Fruit fly (Drosophila melanogaster) whole organism, embryonic: ENCODE data around the gene CG11999.

ENCODE experiments used
- Bgb ChIP-seq: fragments of 200-800 bp; sonication (Bioruptor generic); IDR thresholded peaks from 2 replicates; pipeline ENCODE4 v1.3.6; 2022; ENCODE audit warnings: missing biosample characterization, missing genetic modification characterization; ENCODE audit not compliant: partially characterized antibody
- CG10267 ChIP-seq: fragments of 200-800 bp; sonication (Bioruptor generic); optimal IDR thresholded peaks from 2 replicates; lab custom pipeline; 2018; ENCODE audit warnings: missing biosample characterization, mild to moderate bottlenecking, missing genetic modification characterization, moderate library complexity
- CG10979 ChIP-seq: fragments of 200-800 bp; sonication (Bioruptor generic); optimal IDR thresholded peaks from 2 replicates; lab custom pipeline; 2018; ENCODE audit warnings: missing biosample characterization, mild to moderate bottlenecking, missing genetic modification characterization, moderate library complexity
- CG12071 ChIP-seq: fragments of 200-800 bp; sonication (Bioruptor generic); optimal IDR thresholded peaks from 3 replicates; lab custom pipeline; 2018; ENCODE audit warnings: missing biosample characterization, mild to moderate bottlenecking, missing genetic modification characterization
- CG12299 ChIP-seq: fragments of 200-800 bp; sonication (Bioruptor generic); optimal IDR thresholded peaks from 2 replicates; lab custom pipeline; 2018; ENCODE audit warnings: missing biosample characterization, mild to moderate bottlenecking, missing genetic modification characterization
- CG12942 ChIP-seq: fragments of 200-800 bp; sonication (Bioruptor generic); optimal IDR thresholded peaks from 3 replicates; lab custom pipeline; 2016; ENCODE audit warnings: missing biosample characterization, missing genetic modification characterization
- CG14710 ChIP-seq: fragments of 200-800 bp; sonication (Bioruptor generic); optimal IDR thresholded peaks from 3 replicates; lab custom pipeline; 2019; ENCODE audit warnings: missing biosample characterization, mild to moderate bottlenecking, missing genetic modification characterization, moderate library complexity
- CG14860 ChIP-seq: fragments of 200-800 bp; sonication (Bioruptor generic); IDR thresholded peaks from 3 replicates; pipeline ENCODE4 v1.3.6; 2022; ENCODE audit warnings: missing biosample characterization, missing genetic modification characterization; ENCODE audit not compliant: partially characterized antibody
- CG15269 ChIP-seq: fragments of 200-800 bp; sonication (Bioruptor generic); optimal IDR thresholded peaks from 2 replicates; lab custom pipeline; 2018; ENCODE audit warnings: missing biosample characterization, mild to moderate bottlenecking, missing genetic modification characterization, moderate library complexity
- CG17186 ChIP-seq: fragments of 200-800 bp; sonication (Bioruptor generic); optimal IDR thresholded peaks from 3 replicates; lab custom pipeline; 2017; ENCODE audit warnings: missing biosample characterization, missing genetic modification reagents, missing genetic modification characterization
- CG2129 ChIP-seq: fragments of 200-800 bp; sonication (Bioruptor generic); IDR thresholded peaks from 2 replicates; pipeline ENCODE4 v1.3.6; 2022; ENCODE audit warnings: missing biosample characterization, missing genetic modification characterization; ENCODE audit not compliant: partially characterized antibody
- CG34224 ChIP-seq: fragments of 200-800 bp; sonication (Bioruptor generic); IDR thresholded peaks from 3 replicates; pipeline ENCODE4 v1.3.6; 2022; ENCODE audit warnings: missing biosample characterization, missing genetic modification characterization; ENCODE audit not compliant: partially characterized antibody
- CG34376 ChIP-seq: fragments of 200-800 bp; sonication (Bioruptor generic); optimal IDR thresholded peaks from 2 replicates; lab custom pipeline; 2018; ENCODE audit warnings: missing biosample characterization, mild to moderate bottlenecking, missing genetic modification characterization
- CG5245 ChIP-seq: fragments of 200-800 bp; sonication (Bioruptor generic); optimal IDR thresholded peaks from 3 replicates; lab custom pipeline; 2016; ENCODE audit warnings: missing biosample characterization, missing genetic modification characterization
- CG6765 ChIP-seq: fragments of 200-800 bp; sonication (Bioruptor generic); optimal IDR thresholded peaks from 3 replicates; lab custom pipeline; 2017; ENCODE audit warnings: missing biosample characterization, mild to moderate bottlenecking, missing genetic modification characterization
- CG7963 ChIP-seq: fragments of 200-800 bp; sonication (Bioruptor generic); IDR thresholded peaks from 3 replicates; pipeline ENCODE4 v1.3.6; 2022; ENCODE audit warnings: missing biosample characterization, missing genetic modification characterization; ENCODE audit not compliant: partially characterized antibody
- CHES-1-like ChIP-seq: fragments of 200-800 bp; sonication (Bioruptor generic); optimal IDR thresholded peaks from 2 replicates; lab custom pipeline; 2016; ENCODE audit warnings: missing biosample characterization, missing genetic modification characterization
- D ChIP-seq, 2 experiments: fragments of 200-800 bp in 1 of 2; fragments of >200 bp in 1 of 2; sonication (Bioruptor generic) in 1 of 2; optimal IDR thresholded peaks; 2 replicates in 1 of 2; 3 replicates in 1 of 2; lab custom pipeline; 2017; ENCODE audit warnings: mild to moderate bottlenecking in 1 of 2, missing biosample characterization in 1 of 2, missing genetic modification characterization in 1 of 2, missing genetic modification reagents in 1 of 2
- Dip2 ChIP-seq: fragments of 200-800 bp; sonication (Bioruptor generic); IDR thresholded peaks from 2 replicates; pipeline ENCODE4 v1.3.6; 2022; ENCODE audit warnings: missing biosample characterization, missing genetic modification characterization
- Dll ChIP-seq: fragments of 200-800 bp; sonication (Bioruptor generic); IDR thresholded peaks from 4 replicates; pipeline ENCODE4 v1.3.6; 2022; ENCODE audit warnings: missing biosample characterization, missing genetic modification characterization; ENCODE audit not compliant: partially characterized antibody
- Doc2 ChIP-seq: fragments of 200-800 bp; sonication (Bioruptor generic); IDR thresholded peaks from 2 replicates; pipeline ENCODE4 v1.3.6; 2022; ENCODE audit warnings: missing biosample characterization, missing genetic modification characterization
- Doc3 ChIP-seq: fragments of 200-800 bp; sonication (Bioruptor generic); IDR thresholded peaks from 3 replicates; pipeline ENCODE4 v1.3.6; 2022; ENCODE audit warnings: missing biosample characterization, missing genetic modification characterization; ENCODE audit not compliant: partially characterized antibody
- Dref ChIP-seq: fragments of 200-800 bp; sonication (Bioruptor generic); IDR thresholded peaks from 2 replicates; pipeline ENCODE4 v1.3.6; 2022; ENCODE audit warnings: missing biosample characterization, missing genetic modification characterization
- E2f2 ChIP-seq: fragments of 200-800 bp; sonication (Bioruptor generic); IDR thresholded peaks from 2 replicates; pipeline ENCODE4 v1.3.6; 2022; ENCODE audit warnings: missing biosample characterization, missing genetic modification characterization
- HLH4C ChIP-seq: fragments of 200-800 bp; sonication (Bioruptor generic); IDR thresholded peaks from 3 replicates; pipeline ENCODE4 v1.3.6; 2022; ENCODE audit warnings: missing biosample characterization, missing genetic modification characterization; ENCODE audit not compliant: partially characterized antibody
- Hmr ChIP-seq: fragments of 200-800 bp; sonication (Bioruptor generic); optimal IDR thresholded peaks from 3 replicates; lab custom pipeline; 2017; ENCODE audit warnings: mild to moderate bottlenecking, missing biosample characterization, missing genetic modification reagents, missing genetic modification characterization
- MESR4 ChIP-seq: fragments of 200-800 bp; sonication (Bioruptor generic); optimal IDR thresholded peaks from 2 replicates; lab custom pipeline; 2018; ENCODE audit warnings: missing biosample characterization, mild to moderate bottlenecking, missing genetic modification characterization, moderate library complexity
- Med ChIP-seq: fragments of 200-800 bp; sonication (Bioruptor generic); peaks from one replicate; lab custom pipeline; 2016; ENCODE audit warnings: missing biosample characterization, missing genetic modification characterization, mild to moderate bottlenecking, inconsistent platforms, moderate library complexity
- NFAT ChIP-seq: fragments of 200-800 bp; sonication (Bioruptor generic); IDR thresholded peaks from 2 replicates; pipeline ENCODE4 v1.3.6; 2022; ENCODE audit warnings: missing biosample characterization, missing genetic modification characterization
- Stat92E ChIP-seq, 3 experiments: fragments of >200 bp in 2 of 3; fragments of 200-800 bp in 1 of 3; sonication (Bioruptor generic) in 1 of 3; optimal IDR thresholded peaks; 2 replicates each; lab custom pipeline; 2017 to 2019; ENCODE audit warnings: missing biosample characterization in 3 of 3, missing genetic modification characterization in 3 of 3, mild to moderate bottlenecking in 1 of 3, moderate library complexity in 1 of 3
- YL-1 ChIP-seq: fragments of 200-800 bp; sonication (Bioruptor generic); optimal IDR thresholded peaks from 3 replicates; lab custom pipeline; 2017; ENCODE audit warnings: missing biosample characterization, mild to moderate bottlenecking, missing genetic modification characterization
- ci ChIP-seq: fragments of 200-800 bp; sonication (Bioruptor generic); IDR thresholded peaks from 3 replicates; pipeline ENCODE4 v1.3.6; 2022; ENCODE audit warnings: missing biosample characterization, missing genetic modification characterization
- dm ChIP-seq: fragments of 200-800 bp; sonication (Bioruptor generic); optimal IDR thresholded peaks from 3 replicates; lab custom pipeline; 2016; ENCODE audit warnings: missing biosample characterization, missing genetic modification characterization
- dmrt11E ChIP-seq: fragments of 200-800 bp; sonication (Bioruptor generic); optimal IDR thresholded peaks from 3 replicates; lab custom pipeline; 2018; ENCODE audit warnings: missing biosample characterization, mild to moderate bottlenecking, missing genetic modification characterization, moderate library complexity
- dpn ChIP-seq, 2 experiments: fragments of 200-800 bp; sonication (Bioruptor generic); optimal IDR thresholded peaks; 3 replicates each; lab custom pipeline; 2016; ENCODE audit warnings: missing biosample characterization in 2 of 2, missing genetic modification characterization in 2 of 2
- gcm2 ChIP-seq: fragments of 200-800 bp; sonication (Bioruptor generic); optimal IDR thresholded peaks from 2 replicates; lab custom pipeline; 2016; ENCODE audit warnings: missing biosample characterization, missing genetic modification characterization
- gfzf ChIP-seq: fragments of 200-800 bp; sonication (Bioruptor generic); optimal IDR thresholded peaks from 2 replicates; lab custom pipeline; 2016; ENCODE audit warnings: missing biosample characterization, mild to moderate bottlenecking, missing genetic modification characterization, moderate library complexity
- insv ChIP-seq, 2 experiments: fragments of 200-800 bp; sonication (Bioruptor generic); optimal IDR thresholded peaks; 3 replicates each; lab custom pipeline; 2016 to 2018; ENCODE audit warnings: missing biosample characterization in 2 of 2, missing genetic modification characterization in 2 of 2
- ken ChIP-seq: fragments of 200-800 bp; sonication (Bioruptor generic); IDR thresholded peaks from 3 replicates; pipeline ENCODE4 v1.3.6; 2022; ENCODE audit warnings: missing biosample characterization, missing genetic modification characterization
- klu ChIP-seq: fragments of 200-800 bp; sonication (Bioruptor generic); IDR thresholded peaks from 2 replicates; pipeline ENCODE4 v1.3.6; 2022; ENCODE audit warnings: missing biosample characterization, missing genetic modification characterization
- nerfin-2 ChIP-seq: fragments of 200-800 bp; sonication (Bioruptor generic); IDR thresholded peaks from 2 replicates; pipeline ENCODE4 v1.3.6; 2022; ENCODE audit warnings: missing biosample characterization, missing genetic modification characterization; ENCODE audit not compliant: partially characterized antibody
- nmo ChIP-seq: fragments of 200-800 bp; sonication (Bioruptor generic); optimal IDR thresholded peaks from 2 replicates; lab custom pipeline; 2018; ENCODE audit warnings: missing biosample characterization, mild to moderate bottlenecking, missing genetic modification characterization, moderate library complexity
- sens ChIP-seq: fragments of 200-800 bp; sonication (Bioruptor generic); peaks from one replicate; lab custom pipeline; 2016; ENCODE audit warnings: missing biosample characterization, missing genetic modification characterization
- sug ChIP-seq: fragments of 200-800 bp; optimal IDR thresholded peaks from 2 replicates; lab custom pipeline; 2019; ENCODE audit warnings: missing biosample characterization, mild to moderate bottlenecking, missing genetic modification characterization, moderate library complexity
- trem ChIP-seq: fragments of 200-800 bp; optimal IDR thresholded peaks from 3 replicates; lab custom pipeline; 2019; ENCODE audit warnings: missing biosample characterization, mild to moderate bottlenecking, missing genetic modification characterization, moderate library complexity
- unc-4 ChIP-seq: fragments of 200-800 bp; sonication (Bioruptor generic); IDR thresholded peaks from 2 replicates; pipeline ENCODE4 v1.3.6; 2022; ENCODE audit warnings: missing biosample characterization, missing genetic modification characterization; ENCODE audit not compliant: partially characterized antibody
- vnd ChIP-seq: fragments of 200-800 bp; sonication (Bioruptor generic); IDR thresholded peaks from 3 replicates; pipeline ENCODE4 v1.3.6; 2022; ENCODE audit warnings: missing biosample characterization, missing genetic modification characterization; ENCODE audit not compliant: partially characterized antibody

The CG11999 gene

DNA sequence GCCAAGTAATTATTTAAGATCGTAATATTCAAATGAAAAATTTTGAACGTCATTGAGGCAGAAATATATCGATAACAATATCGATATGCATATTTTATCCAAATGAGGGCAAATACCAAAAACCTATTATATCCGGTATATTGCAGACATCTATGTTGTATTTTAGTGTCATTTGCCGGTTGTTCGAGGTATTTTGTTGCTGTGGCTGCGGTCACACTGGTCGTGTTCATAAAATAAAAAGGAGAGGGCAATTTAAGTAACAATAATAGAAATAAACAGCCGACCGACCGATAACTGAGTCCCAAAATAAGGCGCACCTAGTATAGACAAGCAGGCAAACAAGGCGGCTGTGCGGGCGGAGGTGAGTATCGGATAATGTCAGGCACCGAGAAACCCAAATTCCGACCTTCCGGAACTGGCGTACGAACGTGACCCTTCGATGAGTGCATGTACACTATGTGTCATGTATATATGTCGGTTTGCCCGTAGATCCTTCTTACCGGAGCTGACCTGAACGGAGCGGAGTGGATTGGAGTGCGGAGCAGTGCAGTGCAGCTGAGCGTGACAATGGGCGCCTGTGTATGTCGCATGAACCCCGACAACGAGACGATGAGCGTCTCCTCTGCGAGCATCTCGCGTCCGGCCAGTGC lies 39.3 kb upstream of the CG11999 start, which contains the start of gene CG1172 (continued):
- TF ChIP-seq CG34376, result peak; percentile 19
- peak; percentile 28 for TF ChIP-seq sens
- peak; percentile 1 for TF ChIP-seq CG15269 (tag; lab: Kevin White, UChicago)
- TF ChIP-seq ci (GFP tag; lab: Robert Waterston, UW), result peak; percentile 54; the same call in 2 of the 3 replicates
- peak; percentile 10 for TF ChIP-seq CG10979 (tag; lab: Kevin White, UChicago)
- peak; percentile 83 for TF ChIP-seq trem (tag; lab: Kevin White, UChicago)
- peak; percentile 49 for TF ChIP-seq nmo (GFP tag; lab: Kevin White, UChicago)
- peak; percentile 14; the same call in 1 of the 2 replicates for TF ChIP-seq nerfin-2 (GFP tag; lab: Robert Waterston, UW)
- TF ChIP-seq YL-1 (GFP tag; lab: Kevin White, UChicago), result peak; percentile 77
- TF ChIP-seq Dip2 (GFP tag; lab: Robert Waterston, UW), result no peak
- TF ChIP-seq CG12942 (GFP tag; lab: Kevin White, UChicago), result no peak
- TF ChIP-seq CG7963 (GFP tag; lab: Robert Waterston, UW), result peak; percentile 50; the same call in 1 of the 3 replicates
- no peak for TF ChIP-seq NFAT (GFP tag; lab: Robert Waterston, UW)
- TF ChIP-seq CG14710 (tag; lab: Kevin White, UChicago), result peak; percentile 63
- no peak for TF ChIP-seq CG6765 (GFP tag; lab: Kevin White, UChicago)
- TF ChIP-seq klu (GFP tag; lab: Robert Waterston, UW), result no peak
- peak; percentile 75 for TF ChIP-seq Dref (GFP tag; lab: Robert Waterston, UW)
- peak; percentile 11 for TF ChIP-seq CG12299 (tag; lab: Kevin White, UChicago)
- TF ChIP-seq dm (GFP tag; lab: Kevin White, UChicago), result peak; percentile 6
- peak; percentile 78 for TF ChIP-seq Bgb
- TF ChIP-seq CG2129, result peak; percentile 37; the same call in 1 of the 2 replicates
- TF ChIP-seq Med, result peak; percentile 84
- peak in 1 of 2 experiments; percentile 3 for TF ChIP-seq dpn (GFP tag; optimal IDR thresholded peaks at IDR 0.05; lab: Kevin White, UChicago)
- TF ChIP-seq Doc2, result no peak
- TF ChIP-seq vnd, result peak; percentile 52; the same call in 2 of the 3 replicates
- TF ChIP-seq ken (GFP tag; lab: Robert Waterston, UW), result no peak
- peak in 1 of 2 experiments; percentile 6 for TF ChIP-seq insv (GFP tag; optimal IDR thresholded peaks at IDR 0.05; lab: Kevin White, UChicago)
- peak; percentile 49 for TF ChIP-seq CG10267 (tag; lab: Kevin White, UChicago)
- TF ChIP-seq gcm2 (GFP tag; lab: Kevin White, UChicago), result no peak
- peak; percentile 18 for TF ChIP-seq CHES-1-like (GFP tag; lab: Kevin White, UChicago)
- TF ChIP-seq gfzf, result peak; percentile 95
- TF ChIP-seq CG5245 (GFP tag; lab: Kevin White, UChicago), result no peak
- TF ChIP-seq unc-4 (GFP tag; lab: Robert Waterston, UW), result peak; percentile 82
- TF ChIP-seq sug, result peak; percentile 25
- TF ChIP-seq CG14860 (GFP tag; lab: Robert Waterston, UW), result peak; percentile 28; the same call in 1 of the 3 replicates
- peak; percentile 85 for TF ChIP-seq E2f2
- peak; percentile 66 for TF ChIP-seq Doc3 (GFP tag; lab: Robert Waterston, UW)
- peak in 1 of 3 experiments; percentile 43 for TF ChIP-seq Stat92E (GFP tag; optimal IDR thresholded peaks at IDR 0.05; lab: Kevin White, UChicago)
- TF ChIP-seq MESR4, result peak; percentile 85
- TF ChIP-seq CG17186 (GFP tag; lab: Kevin White, UChicago), result peak; percentile 1
- no peak for TF ChIP-seq CG12071 (GFP tag; lab: Kevin White, UChicago)
- TF ChIP-seq D (optimal IDR thresholded peaks at IDR 0.05; lab: Kevin White, UChicago), result peak; percentile 37
- no peak for TF ChIP-seq D (GFP tag; optimal IDR thresholded peaks at IDR 0.05; lab: Kevin White, UChicago)
- TF ChIP-seq CG34224 (GFP tag; lab: Robert Waterston, UW), result peak; percentile 76
- TF ChIP-seq HLH4C, result peak; percentile 69
- peak; percentile 19 for TF ChIP-seq dmrt11E (tag; lab: Kevin White, UChicago)
- peak; percentile 72 for TF ChIP-seq Hmr (GFP tag; lab: Kevin White, UChicago)
- TF ChIP-seq Dll (GFP tag; lab: Robert Waterston, UW), result peak; percentile 84
